Fruit fly (Drosophila melanogaster): ENCODE data around the gene CG12523.

DNA sequence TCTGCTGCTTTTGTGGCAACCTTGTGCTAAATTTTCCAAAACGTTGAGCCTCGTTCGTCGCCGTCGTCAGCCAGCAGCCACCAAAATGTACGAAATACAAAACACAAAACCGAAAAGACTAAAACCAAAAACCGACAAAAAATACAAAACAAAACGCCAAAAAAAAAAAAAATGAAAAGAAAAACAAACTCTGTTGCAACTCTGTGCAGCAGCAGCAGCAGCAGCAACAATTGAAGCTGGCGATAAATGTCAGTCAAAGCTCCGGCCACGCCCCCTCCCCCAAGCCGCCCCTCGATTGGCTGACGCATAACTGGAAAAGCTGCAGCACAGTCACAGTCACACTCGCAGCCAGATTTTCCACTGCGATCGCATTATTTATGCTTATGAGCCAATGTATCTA is 21.7 kb upstream of the CG12523 start:
- no peak for TF ChIP-seq psq (optimal IDR thresholded peaks at IDR 0.05)
- TF ChIP-seq Myc (optimal IDR thresholded peaks at IDR 0.05): no peak
- TF ChIP-seq Sin3A (optimal IDR thresholded peaks at IDR 0.05): no peak
- TF ChIP-seq h (optimal IDR thresholded peaks at IDR 0.05): no peak
